Worm (Caenorhabditis elegans): ENCODE measurements around the gene lyst-1.

DNA sequence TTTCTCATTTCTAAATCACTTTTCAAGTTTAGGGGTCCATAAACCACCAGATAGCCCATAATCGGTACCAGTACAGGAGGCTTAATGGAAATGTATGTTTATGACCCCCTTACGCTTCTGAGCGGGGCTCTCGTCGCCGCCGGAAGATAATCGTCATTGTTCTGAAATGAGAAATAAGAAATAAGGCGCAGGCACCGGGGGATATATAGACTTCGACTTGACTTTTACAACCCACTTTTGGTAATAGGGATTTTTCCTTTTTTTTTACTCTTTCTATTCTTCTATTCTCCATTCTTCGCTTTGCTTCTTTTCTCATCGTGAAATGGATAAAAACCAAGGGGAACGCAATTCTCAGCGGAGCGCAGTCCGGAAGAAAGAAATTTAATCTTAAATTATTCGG lies 45.8 kb downstream of the lyst-1 start:
- TF ChIP-seq ceh-83 (GFP tag; optimal IDR thresholded peaks at IDR 0.05) (no peak), mep-1 (tag; optimal IDR thresholded peaks at IDR 0.05) (no peak), unc-39 (tag; optimal IDR thresholded peaks at IDR 0.05) (no peak), ceh-43 (GFP tag; optimal IDR thresholded peaks at IDR 0.05) (no peak), elt-3 (tag; optimal IDR thresholded peaks at IDR 0.05) (no peak), snpc-4 (tag; optimal IDR thresholded peaks at IDR 0.05) (no peak), elt-1 (tag; optimal IDR thresholded peaks at IDR 0.05; ENCODE audit: borderline replicate concordance, insufficient read depth) (no peak), unc-62 (GFP tag; optimal IDR thresholded peaks at IDR 0.05) (no peak), mab-5 (tag; optimal IDR thresholded peaks at IDR 0.05) (no peak)

Data from whole organism, mixed stage, embryonic.